Fruit fly (Drosophila melanogaster) whole organism, wandering third instar larva: ENCODE measurements around the gene RunxB.
"Not testable (repeated sequence)": the region's sequence is repeated elsewhere in the genome, so short reads cannot be mapped to it uniquely, and the experiment has no call there.

Experiments
- Hr78 ChIP-seq: fragments of >200 bp; optimal IDR thresholded peaks from 2 replicates; lab custom pipeline; 2017; ENCODE audit warnings: missing biosample characterization, missing genetic modification characterization
- Hr83 ChIP-seq: fragments of 200-300 bp; sonication (Bioruptor generic); optimal IDR thresholded peaks from 2 replicates; lab custom pipeline; 2016; ENCODE audit warnings: missing biosample characterization, mild to moderate bottlenecking, missing genetic modification characterization, moderate library complexity; ENCODE audit not compliant: poor library complexity, severe bottlenecking
- brk ChIP-seq: fragments of 200-800 bp; sonication (Bioruptor generic); optimal IDR thresholded peaks from 2 replicates; lab custom pipeline; 2016; ENCODE audit warnings: missing biosample characterization, mild to moderate bottlenecking, missing genetic modification characterization
- dmrt93B ChIP-seq: fragments of 200-800 bp; sonication (Bioruptor generic); optimal IDR thresholded peaks from 2 replicates; lab custom pipeline; 2018; ENCODE audit warnings: missing biosample characterization, mild to moderate bottlenecking, missing genetic modification characterization
- dsf ChIP-seq: sonication (Bioruptor generic); optimal IDR thresholded peaks from 2 replicates; lab custom pipeline; 2016; ENCODE audit warnings: missing biosample characterization, missing genetic modification characterization, borderline replicate concordance
- ey ChIP-seq: fragments of 200-800 bp; sonication (Bioruptor generic); optimal IDR thresholded peaks from 2 replicates; lab custom pipeline; 2016; ENCODE audit warnings: missing biosample characterization, missing genetic modification characterization
- foxo ChIP-seq, 2 experiments: fragments of 200-800 bp; sonication (Bioruptor generic); optimal IDR thresholded peaks; 2 replicates in 1 of 2; 3 replicates in 1 of 2; lab custom pipeline; 2016 to 2017; ENCODE audit warnings: missing biosample characterization in 2 of 2, missing genetic modification characterization in 2 of 2
- psq ChIP-seq: fragments of 200-800 bp; sonication (Bioruptor generic); optimal IDR thresholded peaks from 3 replicates; lab custom pipeline; 2017; ENCODE audit warnings: missing biosample characterization, mild to moderate bottlenecking, missing genetic modification characterization, moderate library complexity
- rgr ChIP-seq: fragments of 200-800 bp; sonication (Bioruptor generic); optimal IDR thresholded peaks from 3 replicates; lab custom pipeline; 2016; ENCODE audit warnings: missing biosample characterization, mild to moderate bottlenecking, missing genetic modification characterization
- sv ChIP-seq: fragments of 200-800 bp; sonication (Bioruptor generic); optimal IDR thresholded peaks from 3 replicates; lab custom pipeline; 2016; ENCODE audit warnings: missing biosample characterization, missing genetic modification characterization
- usp ChIP-seq: fragments of >200 bp; optimal IDR thresholded peaks from 2 replicates; lab custom pipeline; 2017; ENCODE audit warnings: missing biosample characterization, missing genetic modification characterization

dm6 chrX:20573982-20574381 lies 35.7 kb downstream of the RunxB start, which contains the start of gene CG42580:
- not testable (repeated sequence) for TF ChIP-seq usp; foxo (GFP tag; optimal IDR thresholded peaks at IDR 0.05; lab: Kevin White, UChicago); rgr (GFP tag; lab: Kevin White, UChicago); dmrt93B; Hr83 (GFP tag; lab: Kevin White, UChicago); sv (GFP tag; lab: Kevin White, UChicago); dsf (GFP tag; lab: Kevin White, UChicago); Hr78 (GFP tag; lab: Kevin White, UChicago); brk; psq; ey (GFP tag; lab: Kevin White, UChicago)
